Fruit fly (Drosophila melanogaster) whole organism, embryonic: ENCODE data around the gene CG10862.
A peak's percentile ranks its signal among the peaks of the same experiment; 100 is the strongest.

ENCODE experiments used
- Adf1 ChIP-seq: fragments of 200-800 bp; sonication (Bioruptor generic); IDR thresholded peaks from 2 replicates; pipeline ENCODE4 v1.3.6; 2022; ENCODE audit warnings: missing biosample characterization, missing genetic modification characterization
- CG11247 ChIP-seq: fragments of 200-800 bp; sonication (Bioruptor generic); IDR thresholded peaks from 2 replicates; pipeline ENCODE4 v1.3.6; 2022; ENCODE audit warnings: missing biosample characterization, missing genetic modification characterization
- CG12071 ChIP-seq: fragments of 200-800 bp; sonication (Bioruptor generic); optimal IDR thresholded peaks from 3 replicates; lab custom pipeline; 2018; ENCODE audit warnings: missing biosample characterization, mild to moderate bottlenecking, missing genetic modification characterization
- CG12155 ChIP-seq: fragments of 200-800 bp; sonication (Bioruptor generic); optimal IDR thresholded peaks from 3 replicates; lab custom pipeline; 2016; ENCODE audit warnings: missing biosample characterization, missing genetic modification characterization
- CG12769 ChIP-seq: fragments of 200-800 bp; sonication (Bioruptor generic); optimal IDR thresholded peaks from 2 replicates; lab custom pipeline; 2019; ENCODE audit warnings: missing biosample characterization, mild to moderate bottlenecking, missing genetic modification characterization, moderate library complexity
- CG13287 ChIP-seq: fragments of 200-800 bp; sonication (Bioruptor generic); IDR thresholded peaks from 2 replicates; pipeline ENCODE4 v1.3.6; 2022; ENCODE audit warnings: missing biosample characterization, missing genetic modification characterization; ENCODE audit not compliant: partially characterized antibody
- CG14667 ChIP-seq: fragments of 200-800 bp; sonication (Bioruptor generic); IDR thresholded peaks from 2 replicates; pipeline ENCODE4 v1.3.6; 2022; ENCODE audit warnings: missing biosample characterization, missing genetic modification characterization
- CG14965 ChIP-seq: fragments of 200-800 bp; sonication (Bioruptor generic); optimal IDR thresholded peaks from 2 replicates; lab custom pipeline; 2016; ENCODE audit warnings: missing biosample characterization, missing genetic modification characterization, borderline replicate concordance
- CG15479 ChIP-seq: fragments of 200-800 bp; sonication (Bioruptor generic); optimal IDR thresholded peaks from 3 replicates; lab custom pipeline; 2019; ENCODE audit warnings: missing biosample characterization, mild to moderate bottlenecking, missing genetic modification characterization, moderate library complexity
- CG16813 ChIP-seq: fragments of 200-800 bp; sonication (Bioruptor generic); IDR thresholded peaks from 3 replicates; pipeline ENCODE4 v1.3.6; 2022; ENCODE audit warnings: missing biosample characterization, missing genetic modification characterization; ENCODE audit not compliant: partially characterized antibody
- CG1832 ChIP-seq: fragments of 200-800 bp; sonication (Bioruptor generic); optimal IDR thresholded peaks from 2 replicates; lab custom pipeline; 2017; ENCODE audit warnings: missing biosample characterization, mild to moderate bottlenecking, missing genetic modification characterization, inconsistent platforms
- CG2678 ChIP-seq: fragments of 200-800 bp; sonication (Bioruptor generic); optimal IDR thresholded peaks from 3 replicates; lab custom pipeline; 2019; ENCODE audit warnings: missing biosample characterization, mild to moderate bottlenecking, missing genetic modification characterization, moderate library complexity
- CG32532 ChIP-seq: fragments of 200-800 bp; sonication (Bioruptor generic); IDR thresholded peaks from 2 replicates; pipeline ENCODE4 v1.3.6; 2022; ENCODE audit warnings: missing biosample characterization, missing genetic modification characterization
- CG3281 ChIP-seq: fragments of 200-800 bp; sonication (Bioruptor generic); optimal IDR thresholded peaks from 3 replicates; lab custom pipeline; 2017; ENCODE audit warnings: missing biosample characterization, mild to moderate bottlenecking, missing genetic modification characterization
- CG33557 ChIP-seq: fragments of 200-800 bp; sonication (Bioruptor generic); optimal IDR thresholded peaks from 2 replicates; lab custom pipeline; 2019; ENCODE audit warnings: missing biosample characterization, mild to moderate bottlenecking, missing genetic modification characterization, moderate library complexity
- CG6254 ChIP-seq: fragments of 200-800 bp; sonication (Bioruptor generic); optimal IDR thresholded peaks from 3 replicates; lab custom pipeline; 2017; ENCODE audit warnings: mild to moderate bottlenecking, missing biosample characterization, missing genetic modification reagents, missing genetic modification characterization
- CG7928 ChIP-seq: fragments of 200-800 bp; sonication (Bioruptor generic); optimal IDR thresholded peaks from 2 replicates; lab custom pipeline; 2017; ENCODE audit warnings: missing biosample characterization, mild to moderate bottlenecking, missing genetic modification characterization
- CG9609 ChIP-seq: fragments of 200-800 bp; sonication (Bioruptor generic); optimal IDR thresholded peaks from 3 replicates; lab custom pipeline; 2016; ENCODE audit warnings: missing biosample characterization, missing genetic modification characterization
- CG9727 ChIP-seq: fragments of 200-800 bp; sonication (Bioruptor generic); optimal IDR thresholded peaks from 3 replicates; lab custom pipeline; 2017; ENCODE audit warnings: missing biosample characterization, mild to moderate bottlenecking, missing genetic modification characterization
- Dad ChIP-seq: fragments of 200-800 bp; sonication (Bioruptor generic); optimal IDR thresholded peaks from 3 replicates; lab custom pipeline; 2016; ENCODE audit warnings: missing biosample characterization, missing genetic modification characterization
- Dbx ChIP-seq: fragments of 200-800 bp; sonication (Bioruptor generic); IDR thresholded peaks from 3 replicates; pipeline ENCODE4 v1.3.6; 2022; ENCODE audit warnings: missing biosample characterization, missing genetic modification characterization
- Elba2 ChIP-seq: fragments of 200-800 bp; sonication (Bioruptor generic); optimal IDR thresholded peaks from 3 replicates; lab custom pipeline; 2016; ENCODE audit warnings: missing biosample characterization, missing genetic modification characterization
- Jarid2 ChIP-seq: fragments of 200-800 bp; sonication (Bioruptor generic); optimal IDR thresholded peaks from 3 replicates; lab custom pipeline; 2017; ENCODE audit warnings: mild to moderate bottlenecking, missing biosample characterization, missing genetic modification reagents, missing genetic modification characterization
- Kr ChIP-seq: fragments of 200-800 bp; sonication (Bioruptor generic); optimal IDR thresholded peaks from 2 replicates; lab custom pipeline; 2017; ENCODE audit warnings: missing biosample characterization, mild to moderate bottlenecking, missing genetic modification characterization
- Med ChIP-seq: fragments of 200-800 bp; sonication (Bioruptor generic); peaks from one replicate; lab custom pipeline; 2016; ENCODE audit warnings: missing biosample characterization, missing genetic modification characterization, mild to moderate bottlenecking, inconsistent platforms, moderate library complexity
- Nf-YC ChIP-seq: fragments of 200-800 bp; optimal IDR thresholded peaks from 3 replicates; lab custom pipeline; 2019; ENCODE audit warnings: missing biosample characterization, mild to moderate bottlenecking, missing genetic modification characterization, moderate library complexity
- Six4 ChIP-seq: fragments of 200-800 bp; sonication (Bioruptor generic); optimal IDR thresholded peaks from 2 replicates; lab custom pipeline; 2016; ENCODE audit warnings: missing biosample characterization, missing genetic modification characterization
- Taf1 ChIP-seq: fragments of 200-800 bp; sonication (Bioruptor generic); IDR thresholded peaks from 2 replicates; pipeline ENCODE4 v1.3.6; 2022; ENCODE audit warnings: missing biosample characterization, missing genetic modification characterization
- Trl ChIP-seq, 3 experiments: fragments of >200 bp in 2 of 3; fragments of 200-800 bp in 1 of 3; sonication (Bioruptor generic) in 1 of 3; optimal IDR thresholded peaks; 2 replicates in 1 of 3; 3 replicates in 2 of 3; lab custom pipeline; 2016 to 2017; ENCODE audit warnings: missing biosample characterization in 1 of 3, missing genetic modification characterization in 1 of 3
- Usf ChIP-seq: fragments of 200-800 bp; sonication (Bioruptor generic); optimal IDR thresholded peaks from 2 replicates; lab custom pipeline; 2017; ENCODE audit warnings: missing genotype, missing biosample characterization, missing genetic modification characterization
- cad ChIP-seq: fragments of >200 bp; optimal IDR thresholded peaks from 2 replicates; lab custom pipeline; 2017; ENCODE audit warnings: missing biosample characterization, missing genetic modification characterization
- dm ChIP-seq: fragments of 200-800 bp; sonication (Bioruptor generic); optimal IDR thresholded peaks from 3 replicates; lab custom pipeline; 2016; ENCODE audit warnings: missing biosample characterization, missing genetic modification characterization
- ewg ChIP-seq: fragments of 200-800 bp; sonication (Bioruptor generic); optimal IDR thresholded peaks from 3 replicates; lab custom pipeline; 2017; ENCODE audit warnings: mild to moderate bottlenecking, missing biosample characterization, missing genetic modification reagents, missing genetic modification characterization
- fd3F ChIP-seq: fragments of 200-800 bp; sonication (Bioruptor generic); optimal IDR thresholded peaks from 2 replicates; lab custom pipeline; 2018; ENCODE audit warnings: missing biosample characterization, mild to moderate bottlenecking, missing genetic modification characterization, moderate library complexity
- fd64A ChIP-seq: fragments of 200-800 bp; sonication (Bioruptor generic); optimal IDR thresholded peaks from 3 replicates; lab custom pipeline; 2018; ENCODE audit warnings: missing biosample characterization, mild to moderate bottlenecking, missing genetic modification characterization
- fu2 ChIP-seq: fragments of 200-800 bp; sonication (Bioruptor generic); optimal IDR thresholded peaks from 2 replicates; lab custom pipeline; 2016; ENCODE audit warnings: missing biosample characterization, missing genetic modification characterization
- gfzf ChIP-seq: fragments of 200-800 bp; sonication (Bioruptor generic); optimal IDR thresholded peaks from 2 replicates; lab custom pipeline; 2016; ENCODE audit warnings: missing biosample characterization, mild to moderate bottlenecking, missing genetic modification characterization, moderate library complexity
- hkb ChIP-seq, 2 experiments: fragments of 200-800 bp in 1 of 2; fragments of >200 bp in 1 of 2; sonication (Bioruptor generic) in 1 of 2; IDR thresholded peaks in 1 of 2; optimal IDR thresholded peaks in 1 of 2; 2 replicates each; pipeline versions ENCODE4 v1.3.6 to Lab custom; 2017 to 2022; ENCODE audit warnings: missing biosample characterization in 1 of 2, missing genetic modification characterization in 1 of 2
- nom ChIP-seq: fragments of 200-800 bp; sonication (Bioruptor generic); optimal IDR thresholded peaks from 2 replicates; lab custom pipeline; 2017; ENCODE audit warnings: missing biosample characterization, missing genetic modification characterization, mild to moderate bottlenecking, moderate library complexity, missing genetic modification reagents
- pfk ChIP-seq: fragments of 200-800 bp; sonication (Bioruptor generic); optimal IDR thresholded peaks from 2 replicates; lab custom pipeline; 2018; ENCODE audit warnings: missing biosample characterization, mild to moderate bottlenecking, missing genetic modification characterization, moderate library complexity
- rib ChIP-seq: fragments of 200-800 bp; sonication (Bioruptor generic); IDR thresholded peaks from 2 replicates; pipeline ENCODE4 v1.3.6; 2022; ENCODE audit warnings: missing biosample characterization, missing genetic modification characterization
- scrt ChIP-seq: fragments of 200-800 bp; sonication (Bioruptor generic); optimal IDR thresholded peaks from 2 replicates; lab custom pipeline; 2018; ENCODE audit warnings: missing biosample characterization, mild to moderate bottlenecking, missing genetic modification characterization, moderate library complexity
- sens-2 ChIP-seq: fragments of 200-800 bp; sonication (Bioruptor generic); IDR thresholded peaks from 2 replicates; pipeline ENCODE4 v1.3.6; 2022; ENCODE audit warnings: missing biosample characterization, missing genetic modification characterization
- seq ChIP-seq: fragments of 200-800 bp; sonication (Bioruptor generic); IDR thresholded peaks from 2 replicates; pipeline ENCODE4 v1.3.6; 2022; ENCODE audit warnings: missing biosample characterization, missing genetic modification characterization
- so ChIP-seq: fragments of 200-800 bp; sonication (Bioruptor generic); IDR thresholded peaks from 3 replicates; pipeline ENCODE4 v1.3.6; 2022; ENCODE audit warnings: missing biosample characterization, missing genetic modification characterization
- usp ChIP-seq: fragments of >200 bp; optimal IDR thresholded peaks from 2 replicates; lab custom pipeline; 2017; ENCODE audit warnings: missing biosample characterization, missing genetic modification characterization
- zen2 ChIP-seq: fragments of 200-800 bp; sonication (Bioruptor generic); IDR thresholded peaks from 3 replicates; pipeline ENCODE4 v1.3.6; 2022; ENCODE audit warnings: missing biosample characterization, missing genetic modification characterization; ENCODE audit not compliant: partially characterized antibody
- zfh1 ChIP-seq: fragments of 200-800 bp; sonication (Bioruptor generic); IDR thresholded peaks from 3 replicates; pipeline ENCODE4 v1.3.6; 2022; ENCODE audit warnings: missing biosample characterization, missing genetic modification characterization

The CG10862 gene

DNA sequence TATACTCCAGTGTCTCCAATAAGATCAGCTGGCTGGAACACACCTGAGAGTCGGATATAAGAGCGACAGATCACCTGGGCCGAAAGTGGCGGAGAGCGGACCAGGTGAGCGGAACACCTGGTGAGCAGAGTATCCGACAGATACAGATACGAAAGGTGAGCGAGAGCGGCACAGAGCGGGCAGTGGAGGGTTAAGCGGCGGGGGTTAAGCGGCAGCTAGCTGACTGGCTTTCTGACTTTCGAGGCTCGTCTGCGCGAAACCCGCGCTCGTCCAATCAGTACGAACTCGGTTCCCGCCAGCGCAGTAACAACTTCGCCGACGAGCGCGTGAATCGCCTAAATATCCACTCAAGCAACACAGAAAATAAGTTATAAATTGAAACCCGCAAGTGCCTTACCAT lies 28.5 kb downstream of the CG10862 start, which contains the start of gene dar1 (continued):
- no peak for TF ChIP-seq CG11247 (GFP tag; lab: Robert Waterston, UW)
- no peak for TF ChIP-seq CG2678 (tag; lab: Kevin White, UChicago)
- TF ChIP-seq fu2 (GFP tag; lab: Kevin White, UChicago) = no peak
- TF ChIP-seq dm (GFP tag; lab: Kevin White, UChicago) = no peak
- peak; percentile 37 for TF ChIP-seq Elba2
- peak; percentile 58; the same call in 1 of the 3 replicates for TF ChIP-seq Dbx

DNA sequence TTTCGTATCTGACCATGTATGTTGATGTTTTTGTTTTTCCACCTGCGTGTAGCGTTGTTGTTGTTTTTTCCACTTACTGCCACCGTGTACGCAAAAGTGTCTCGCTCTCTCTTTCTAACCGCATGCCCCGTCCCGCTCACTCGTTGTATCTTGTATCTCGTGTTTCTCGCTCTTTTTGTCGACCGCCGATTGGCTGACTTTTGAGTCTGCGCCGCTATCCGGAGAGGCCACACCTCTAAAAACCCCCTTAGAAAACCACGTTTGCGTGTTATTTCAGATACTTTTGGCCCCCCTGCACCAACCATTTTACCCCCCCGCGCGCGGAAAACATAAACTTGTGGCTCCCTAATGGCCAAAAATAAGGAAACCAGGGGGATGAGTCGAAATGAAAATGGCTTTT lies 29.7 kb downstream of the CG10862 start:
- TF ChIP-seq so (GFP tag; lab: Robert Waterston, UW) (no peak), CG15479 (GFP tag; lab: Kevin White, UChicago) (peak; percentile 56), CG3281 (GFP tag; lab: Kevin White, UChicago) (no peak), CG33557 (GFP tag; lab: Kevin White, UChicago) (no peak), usp (GFP tag; lab: Kevin White, UChicago) (no peak), CG12071 (GFP tag; lab: Kevin White, UChicago) (peak; percentile 17), fd3F (GFP tag; lab: Kevin White, UChicago) (no peak), seq (GFP tag; lab: Robert Waterston, UW) (peak; percentile 55; the same call in 1 of the 2 replicates), CG6254 (no peak), CG13287 (GFP tag; lab: Robert Waterston, UW) (peak; percentile 16; the same call in 1 of the 2 replicates), cad (GFP tag; lab: Kevin White, UChicago) (no peak), Adf1 (GFP tag; lab: Robert Waterston, UW) (peak; percentile 28; the same call in 1 of the 2 replicates), CG7928 (GFP tag; lab: Kevin White, UChicago) (no peak), ewg (GFP tag; lab: Kevin White, UChicago) (peak; percentile 93), Jarid2 (GFP tag; lab: Kevin White, UChicago) (peak; percentile 66), CG9609 (GFP tag; lab: Kevin White, UChicago) (no peak), hkb (optimal IDR thresholded peaks at IDR 0.05; lab: Kevin White, UChicago) (no peak), hkb (GFP tag; IDR thresholded peaks at IDR 0.05; lab: Robert Waterston, UW) (0 out of 2 replicates have a peak, but pooled peaks have one; percentile 10), CG14667 (GFP tag; lab: Robert Waterston, UW) (no peak), Dad (GFP tag; lab: Kevin White, UChicago) (no peak), Nf-YC (tag; lab: Kevin White, UChicago) (peak; percentile 99), Usf (GFP tag; lab: Kevin White, UChicago) (no peak), Med (peak; percentile 79), zfh1 (GFP tag; lab: Robert Waterston, UW) (no peak), zen2 (0 out of 3 replicates have a peak, but pooled peaks have one; percentile 24), CG32532 (GFP tag; lab: Robert Waterston, UW) (no peak), CG16813 (GFP tag; lab: Robert Waterston, UW) (no peak), pfk (no peak), Six4 (no peak), sens-2 (GFP tag; lab: Robert Waterston, UW) (no peak), Kr (GFP tag; lab: Kevin White, UChicago) (no peak), CG12155 (GFP tag; lab: Kevin White, UChicago) (no peak), CG14965 (GFP tag; lab: Kevin White, UChicago) (no peak), scrt (GFP tag; lab: Kevin White, UChicago) (peak; percentile 13), rib (no peak), CG1832 (GFP tag; lab: Kevin White, UChicago) (peak; percentile 86), CG12769 (tag; lab: Kevin White, UChicago) (no peak), CG9727 (GFP tag; lab: Kevin White, UChicago) (no peak), Taf1 (no peak), gfzf (no peak), nom (GFP tag; lab: Kevin White, UChicago) (peak; percentile 47), Trl (optimal IDR thresholded peaks at IDR 0.05; lab: Kevin White, UChicago) (peak; percentile 16 to 30), Trl (GFP tag; optimal IDR thresholded peaks at IDR 0.05; lab: Kevin White, UChicago) (no peak), fd64A (GFP tag; lab: Kevin White, UChicago) (no peak)
